Fruit fly (Drosophila melanogaster): ENCODE results near the gene CG9948.

Gene CG9948

DNA sequence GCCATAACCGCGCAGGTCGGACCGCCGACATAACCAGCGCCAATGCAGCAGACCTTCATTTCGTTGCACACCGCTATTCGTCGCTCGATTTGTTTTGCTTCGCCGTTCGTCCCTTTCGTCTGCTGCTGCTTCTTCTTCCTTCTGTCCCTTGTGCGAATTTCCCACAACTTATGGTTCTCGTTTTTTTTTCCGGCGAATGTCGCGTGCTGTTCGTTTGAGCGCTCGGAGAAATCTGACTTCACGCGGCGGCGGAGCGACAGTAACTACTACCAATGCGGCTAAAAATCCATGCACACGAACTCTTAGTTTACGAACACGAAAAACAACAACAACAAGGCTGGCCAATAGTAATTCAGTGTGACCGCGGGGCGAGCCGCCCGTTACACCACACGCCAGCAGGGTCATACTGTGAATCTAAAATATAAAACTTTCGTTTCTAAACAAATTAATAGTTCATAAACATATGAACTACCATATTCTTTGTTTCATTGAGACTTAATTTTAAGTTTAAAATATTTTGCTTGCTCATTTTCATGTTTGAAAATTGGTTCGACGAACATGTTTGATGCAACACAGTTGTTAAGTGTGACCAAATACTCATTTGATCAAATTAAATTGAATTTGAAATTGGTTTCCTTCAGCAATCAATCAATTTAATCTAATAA, 8.8 kb downstream of the CG9948 start, which contains the start of gene sgl (continued):
- TF ChIP-seq Hr4 (GFP tag; optimal IDR thresholded peaks at IDR 0.05), result no peak
- peak; percentile 5 for TF ChIP-seq pdm3 (GFP tag; optimal IDR thresholded peaks at IDR 0.05)
- peak; percentile 55 for TF ChIP-seq Ets96B (tag; optimal IDR thresholded peaks at IDR 0.05)
- peak; percentile 54 for TF ChIP-seq CG9139 (GFP tag; optimal IDR thresholded peaks at IDR 0.05)
- no peak for TF ChIP-seq CG11294 (GFP tag; IDR thresholded peaks at IDR 0.05)
- TF ChIP-seq Sox14 (GFP tag; optimal IDR thresholded peaks at IDR 0.05), result peak; percentile 36
- peak; percentile 73 for TF ChIP-seq Eip78C (GFP tag)
- no peak for TF ChIP-seq Sox102F (GFP tag; optimal IDR thresholded peaks at IDR 0.05)
- no peak for TF ChIP-seq CG11902 (GFP tag; optimal IDR thresholded peaks at IDR 0.05)

DNA sequence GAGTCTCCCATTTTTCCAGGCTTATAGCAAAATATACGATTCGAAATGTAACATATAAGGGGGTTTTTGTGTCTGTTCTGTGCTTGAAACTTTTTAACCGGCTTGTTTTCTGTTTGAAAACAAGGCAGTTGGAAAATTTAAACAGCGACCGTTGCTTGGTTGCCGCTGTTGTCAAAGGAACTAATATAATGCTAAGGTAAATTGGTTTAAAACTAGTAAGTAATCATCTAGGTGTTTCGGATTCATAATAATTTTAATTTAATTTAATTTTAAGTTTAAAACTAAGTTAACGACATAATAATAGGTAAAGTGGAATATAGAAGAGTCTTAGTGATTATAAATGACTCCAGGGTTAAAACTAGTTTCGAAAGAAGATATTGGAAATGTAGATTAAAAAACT, 12.0 kb downstream of the CG9948 start, which contains the start of gene CG10064:
CG10064 (minus strand) TSS at position 101 of the 400 bp plus-strand sequence.
- no peak for TF ChIP-seq Sox102F (GFP tag; optimal IDR thresholded peaks at IDR 0.05)
- no peak for TF ChIP-seq lz (GFP tag; optimal IDR thresholded peaks at IDR 0.05)
- TF ChIP-seq Sox15 (GFP tag; optimal IDR thresholded peaks at IDR 0.05), result no peak
- no peak for TF ChIP-seq Smox (GFP tag; optimal IDR thresholded peaks at IDR 0.05)
- no peak for TF ChIP-seq Met (GFP tag; optimal IDR thresholded peaks at IDR 0.05)
- no peak for TF ChIP-seq CG8119 (GFP tag; IDR thresholded peaks at IDR 0.05)
- no peak for TF ChIP-seq Ets96B (tag; optimal IDR thresholded peaks at IDR 0.05)
- no peak for TF ChIP-seq CG3032 (tag; optimal IDR thresholded peaks at IDR 0.05)
- no peak for TF ChIP-seq vri (GFP tag; optimal IDR thresholded peaks at IDR 0.05)
- TF ChIP-seq CG4318 (GFP tag; optimal IDR thresholded peaks at IDR 0.05), result no peak
- no peak for TF ChIP-seq eg (GFP tag; IDR thresholded peaks at IDR 0.05)
- no peak for TF ChIP-seq CG6163 (GFP tag; IDR thresholded peaks at IDR 0.05)
- no peak for TF ChIP-seq CG31627 (GFP tag; optimal IDR thresholded peaks at IDR 0.05)
- no peak for TF ChIP-seq Hr39 (GFP tag; optimal IDR thresholded peaks at IDR 0.05)
- TF ChIP-seq acj6 (GFP tag; optimal IDR thresholded peaks at IDR 0.05), result no peak

DNA sequence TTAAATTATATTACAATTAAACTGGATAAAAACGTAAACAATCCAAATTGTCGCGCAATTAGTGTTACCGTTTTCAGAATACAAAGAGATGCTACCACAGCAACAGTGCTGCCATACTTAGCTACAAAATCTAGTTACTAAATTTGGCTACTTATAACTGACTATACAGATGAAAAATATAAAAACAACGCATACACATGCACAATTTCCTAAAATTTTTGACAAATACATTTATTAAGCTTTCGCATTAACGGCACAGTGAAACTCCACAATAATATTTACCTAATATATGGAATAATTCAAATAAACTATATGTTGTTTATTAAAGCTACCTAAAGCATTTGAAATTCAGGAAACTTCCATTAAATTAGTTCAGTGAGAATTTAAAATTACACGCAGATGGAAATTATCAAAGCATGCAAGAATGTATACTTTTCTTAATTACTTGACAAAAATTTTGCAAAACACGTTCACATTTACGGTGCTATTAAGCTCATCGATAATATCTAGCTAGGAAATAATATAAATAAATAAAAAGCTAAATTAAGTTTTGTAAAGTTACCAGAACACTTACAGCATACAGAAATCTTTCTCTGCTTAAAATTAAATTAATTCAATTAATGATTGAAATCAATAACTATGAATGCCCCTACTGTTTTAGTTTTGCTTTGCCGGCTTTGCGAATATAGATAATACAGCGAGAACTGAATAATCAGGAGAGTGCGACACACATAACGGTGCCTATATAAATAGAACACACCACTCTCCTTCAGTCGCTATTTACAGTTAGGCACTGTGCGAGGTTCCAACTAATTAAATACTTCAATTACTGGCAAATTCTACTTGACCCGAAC, 13.4 kb downstream of the CG9948 start, which contains the start of the genes Mis12 and CG9953:
Mis12 (minus strand) TSS at position 88 of the 854 bp plus-strand sequence.
CG9953 (plus strand) TSS at position 698 of the 854 bp plus-strand sequence.
- peak; percentile 23 for TF ChIP-seq CG6792 (GFP tag; optimal IDR thresholded peaks at IDR 0.05)
- TF ChIP-seq CG31627 (GFP tag; optimal IDR thresholded peaks at IDR 0.05), result peak; percentile 42
- TF ChIP-seq achi (GFP tag; optimal IDR thresholded peaks at IDR 0.05), result peak; percentile 48
- TF ChIP-seq topi (GFP tag; optimal IDR thresholded peaks at IDR 0.05), result peak; percentile 13
- TF ChIP-seq OdsH (GFP tag; optimal IDR thresholded peaks at IDR 0.05), result peak; percentile 32
- peak; percentile 55 for TF ChIP-seq CG4318 (GFP tag; optimal IDR thresholded peaks at IDR 0.05)
- TF ChIP-seq lz (GFP tag; optimal IDR thresholded peaks at IDR 0.05), result peak; percentile 48
- no peak for TF ChIP-seq CG16779 (tag; optimal IDR thresholded peaks at IDR 0.05)
- peak; percentile 23 for TF ChIP-seq cyc (GFP tag; optimal IDR thresholded peaks at IDR 0.05)
- peak; percentile 63 for TF ChIP-seq esn (GFP tag; optimal IDR thresholded peaks at IDR 0.05)
- peak; percentile 33 for TF ChIP-seq Eip75B (GFP tag; optimal IDR thresholded peaks at IDR 0.05)
- TF ChIP-seq Sox15 (GFP tag; optimal IDR thresholded peaks at IDR 0.05), result peak; percentile 28
- TF ChIP-seq CG8632 (GFP tag; optimal IDR thresholded peaks at IDR 0.05), result peak; percentile 40
- peak; percentile 31 for TF ChIP-seq CG6808 (GFP tag; optimal IDR thresholded peaks at IDR 0.05)
- TF ChIP-seq Hr4 (GFP tag; optimal IDR thresholded peaks at IDR 0.05), result peak; percentile 57
- TF ChIP-seq acj6 (GFP tag; optimal IDR thresholded peaks at IDR 0.05), result peak; percentile 32
- TF ChIP-seq CG6276 (GFP tag; optimal IDR thresholded peaks at IDR 0.05), result peak; percentile 24
- peak; percentile 74 for TF ChIP-seq CG6163 (GFP tag; IDR thresholded peaks at IDR 0.05)
- TF ChIP-seq net (GFP tag; optimal IDR thresholded peaks at IDR 0.05), result peak; percentile 18
- TF ChIP-seq Gug (GFP tag; IDR thresholded peaks at IDR 0.05), result peak; percentile 27; the same call in 1 of the 2 replicates
- TF ChIP-seq Eip93F (GFP tag; optimal IDR thresholded peaks at IDR 0.05), result no peak
- peak; percentile 61 for TF ChIP-seq CG15336 (GFP tag; IDR thresholded peaks at IDR 0.05)
- TF ChIP-seq dac (GFP tag; optimal IDR thresholded peaks at IDR 0.05), result no peak
- TF ChIP-seq Smox (GFP tag; optimal IDR thresholded peaks at IDR 0.05), result no peak
- no peak for TF ChIP-seq spab (GFP tag; optimal IDR thresholded peaks at IDR 0.05)
- TF ChIP-seq CG34406 (GFP tag; optimal IDR thresholded peaks at IDR 0.05), result peak; percentile 19
- TF ChIP-seq pdm3 (GFP tag; optimal IDR thresholded peaks at IDR 0.05), result peak; percentile 55
- peak; percentile 80 for TF ChIP-seq eg (GFP tag; IDR thresholded peaks at IDR 0.05)
- peak; percentile 25 for TF ChIP-seq CG3032 (tag; optimal IDR thresholded peaks at IDR 0.05)
- TF ChIP-seq Eip78C (GFP tag), result peak; percentile 86
- TF ChIP-seq Ets96B (tag; optimal IDR thresholded peaks at IDR 0.05), result peak; percentile 27
- peak; percentile 14 for TF ChIP-seq CG11902 (GFP tag; optimal IDR thresholded peaks at IDR 0.05)
- TF ChIP-seq svp (GFP tag), result peak; percentile 80
- TF ChIP-seq Lpt (GFP tag; optimal IDR thresholded peaks at IDR 0.05), result no peak
- TF ChIP-seq CG10631 (GFP tag; optimal IDR thresholded peaks at IDR 0.05), result peak; percentile 44
- peak; percentile 19 for TF ChIP-seq CG10669 (GFP tag; optimal IDR thresholded peaks at IDR 0.05)

Measured in whole organism, prepupa.